Fruit fly (Drosophila melanogaster) whole organism, wandering third instar larva: Measurements from ENCODE around the gene heca.

ENCODE experiments used
- CrebA ChIP-seq: fragments of 200-800 bp; sonication (Bioruptor generic); optimal IDR thresholded peaks from 2 replicates; lab custom pipeline; 2016; ENCODE audit warnings: missing biosample characterization, mild to moderate bottlenecking, missing genetic modification characterization, borderline replicate concordance
- Dif ChIP-seq: fragments of 200-275, 200-300 bp; sonication (Bioruptor generic); optimal IDR thresholded peaks from 2 replicates; lab custom pipeline; 2018; ENCODE audit warnings: missing biosample characterization, missing genetic modification characterization; ENCODE audit not compliant: partially characterized antibody
- Rel ChIP-seq, 2 experiments: fragments of 200-800 bp; sonication (Bioruptor generic) in 1 of 2; optimal IDR thresholded peaks; 2 replicates in 1 of 2; 3 replicates in 1 of 2; lab custom pipeline; 2016 to 2019; ENCODE audit warnings: mild to moderate bottlenecking in 2 of 2, missing biosample characterization in 2 of 2, missing genetic modification characterization in 2 of 2, moderate library complexity in 1 of 2

heca gene

DNA sequence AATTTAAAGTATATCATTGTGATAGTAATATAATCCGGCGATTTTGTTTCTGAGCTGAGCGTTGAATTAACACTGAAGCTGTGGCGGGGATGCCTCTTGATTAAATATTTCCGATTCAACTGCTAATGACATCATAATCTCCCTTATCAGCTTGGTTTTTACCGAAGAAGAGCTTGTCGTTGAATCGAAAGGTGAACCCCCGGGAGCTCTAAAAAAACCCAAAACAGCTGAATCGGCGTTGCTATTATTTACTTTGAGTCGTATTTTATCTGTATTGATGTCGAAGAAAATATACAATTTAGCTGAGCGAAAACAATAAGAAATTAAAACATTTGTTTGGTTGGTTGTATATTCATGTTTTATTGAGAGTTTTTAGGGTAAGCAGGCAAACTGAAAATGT lies 141.5 kb downstream of the heca start:
- TF ChIP-seq Dif (no peak), CrebA (no peak), Rel (GFP tag; optimal IDR thresholded peaks at IDR 0.05; lab: Kevin White, UChicago) (no peak), Rel (tag; optimal IDR thresholded peaks at IDR 0.05; lab: Kevin White, UChicago) (peak; percentile 98)
